Worm (Caenorhabditis elegans) whole organism, L2 larva: ENCODE results near the gene hmit-1.3.

Source experiments
- F13H6.1 ChIP-seq: sonication (generic microtip); optimal IDR thresholded peaks from 2 replicates; lab custom pipeline; 2016; ENCODE audit warnings: missing genetic modification characterization, missing compliant biosample characterization
- R02D3.7 ChIP-seq: fragments of 150-350 bp; optimal IDR thresholded peaks from 2 replicates; lab custom pipeline; 2014; ENCODE audit warnings: missing biosample characterization, missing genetic modification characterization
- dmd-4 ChIP-seq: sonication (generic microtip); optimal IDR thresholded peaks from 2 replicates; lab custom pipeline; 2017; ENCODE audit warnings: missing biosample characterization, missing genetic modification characterization
- egl-27 ChIP-seq: sonication (generic microtip); optimal IDR thresholded peaks from 3 replicates; lab custom pipeline; 2017; ENCODE audit warnings: missing biosample characterization, missing genetic modification reagents, missing genetic modification characterization
- fos-1 ChIP-seq: fragments of 150-350 bp; optimal IDR thresholded peaks from 2 replicates; lab custom pipeline; 2014; ENCODE audit warnings: missing biosample characterization, missing genetic modification characterization
- mab-5 ChIP-seq: fragments of 150-350 bp; optimal IDR thresholded peaks from 2 replicates; lab custom pipeline; 2014; ENCODE audit warnings: missing biosample characterization, missing genetic modification characterization
- nhr-11 ChIP-seq: fragments of 150-350 bp; optimal IDR thresholded peaks from 2 replicates; lab custom pipeline; 2014; ENCODE audit warnings: missing biosample characterization, missing genetic modification characterization
- nhr-12 ChIP-seq: fragments of 150-350 bp; optimal IDR thresholded peaks from 2 replicates; lab custom pipeline; 2014; ENCODE audit warnings: missing biosample characterization, missing genetic modification characterization
- nhr-23 ChIP-seq: fragments of 150-350 bp; optimal IDR thresholded peaks from 2 replicates; lab custom pipeline; 2014; ENCODE audit warnings: missing biosample characterization, missing genetic modification reagents, missing genetic modification characterization
- zag-1 ChIP-seq: fragments of 150-350 bp; optimal IDR thresholded peaks from 2 replicates; lab custom pipeline; 2014; ENCODE audit warnings: missing biosample characterization, missing genetic modification characterization
- ztf-4 ChIP-seq: fragments of 150-350 bp; optimal IDR thresholded peaks from 2 replicates; lab custom pipeline; 2014; ENCODE audit warnings: missing biosample characterization, missing genetic modification characterization

DNA sequence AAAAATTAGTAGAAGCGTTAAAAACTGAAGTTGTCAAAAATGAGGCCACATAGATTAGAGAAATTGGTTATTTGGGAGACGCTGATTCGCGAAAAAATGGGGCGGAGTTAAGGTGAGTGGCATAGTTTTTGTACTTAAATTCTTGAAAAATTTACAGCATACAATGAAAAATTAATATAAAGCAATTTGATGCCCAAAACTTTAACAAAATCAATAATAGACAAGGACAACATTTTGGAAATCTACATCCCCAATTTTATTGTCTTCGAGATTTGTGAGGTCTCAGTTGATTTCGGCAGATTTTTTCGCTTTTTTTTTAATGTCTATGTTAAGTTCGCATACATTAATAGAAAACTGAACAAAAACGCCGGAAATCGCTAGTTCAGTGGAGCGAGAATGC, 43.2 kb downstream of the hmit-1.3 start:
- no peak for TF ChIP-seq F13H6.1 (tag; lab: Kevin White, UChicago)
- no peak for TF ChIP-seq egl-27 (tag; lab: Kevin White, UChicago)
- no peak for TF ChIP-seq R02D3.7 (tag; lab: Kevin White, UChicago)
- TF ChIP-seq fos-1 (tag; lab: Kevin White, UChicago), result no peak
- TF ChIP-seq nhr-12 (tag; lab: Kevin White, UChicago), result no peak
- no peak for TF ChIP-seq zag-1
- TF ChIP-seq ztf-4 (tag; lab: Kevin White, UChicago), result no peak
- no peak for TF ChIP-seq mab-5
- no peak for TF ChIP-seq nhr-23 (tag; lab: Kevin White, UChicago)
- TF ChIP-seq nhr-11 (tag; lab: Kevin White, UChicago), result no peak
- no peak for TF ChIP-seq dmd-4 (tag; lab: Kevin White, UChicago)
